Worm (Caenorhabditis elegans): Measurements from ENCODE around the gene clec-59.

DNA sequence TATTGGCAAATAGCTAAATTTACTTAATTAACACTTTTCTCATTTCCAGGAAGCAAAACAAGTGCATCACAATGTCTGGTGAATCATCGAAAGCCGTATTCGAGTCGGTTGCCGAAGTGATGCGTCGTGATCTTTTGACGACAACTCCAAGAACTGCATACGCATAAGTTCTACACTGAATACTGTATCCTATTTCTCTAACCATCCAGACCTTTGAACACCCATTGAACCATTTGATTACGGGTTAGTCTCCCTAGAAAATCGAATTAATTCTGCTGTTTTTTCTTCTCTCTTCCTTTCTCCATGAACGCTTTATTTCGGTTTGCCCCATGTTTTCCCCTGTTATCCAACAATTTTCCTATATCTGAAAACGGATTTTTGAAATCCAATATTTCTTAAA is 29.5 kb downstream of the clec-59 start, which contains the start of gene lin-56:
- TF ChIP-seq nhr-77 (tag; optimal IDR thresholded peaks at IDR 0.05) (no peak), elt-1 (tag; optimal IDR thresholded peaks at IDR 0.05) (no peak), ama-1 (optimal IDR thresholded peaks at IDR 0.05) (no peak), fos-1 (tag; optimal IDR thresholded peaks at IDR 0.05) (no peak), nhr-23 (tag; optimal IDR thresholded peaks at IDR 0.05) (no peak), aly-2 (tag; optimal IDR thresholded peaks at IDR 0.05) (no peak), mml-1 (tag; optimal IDR thresholded peaks at IDR 0.05) (no peak), R02D3.7 (tag; optimal IDR thresholded peaks at IDR 0.05) (no peak), lin-39 (tag; optimal IDR thresholded peaks at IDR 0.05) (no peak), egl-27 (tag; optimal IDR thresholded peaks at IDR 0.05) (no peak), elt-3 (tag; optimal IDR thresholded peaks at IDR 0.05) (no peak), jun-1 (tag; optimal IDR thresholded peaks at IDR 0.05) (no peak), snpc-4 (tag; optimal IDR thresholded peaks at IDR 0.05) (no peak)

All from whole organism, L3 larva.